Fruit fly (Drosophila melanogaster) whole organism, pupa: ENCODE data around the gene fh.

Experiments
- CG15710 ChIP-seq: fragments of 200-800 bp; sonication (Bioruptor generic); optimal IDR thresholded peaks from 2 replicates; lab custom pipeline; 2018; ENCODE audit warnings: missing biosample characterization, mild to moderate bottlenecking, missing genetic modification characterization, moderate library complexity
- CG17806 ChIP-seq: fragments of 200-800 bp; sonication (Bioruptor generic); optimal IDR thresholded peaks from 2 replicates; lab custom pipeline; 2018; ENCODE audit warnings: missing biosample characterization, mild to moderate bottlenecking, missing genetic modification characterization, moderate library complexity
- CG34367 ChIP-seq: fragments of 200-800 bp; sonication (Bioruptor generic); optimal IDR thresholded peaks from 2 replicates; lab custom pipeline; 2018; ENCODE audit warnings: missing biosample characterization, mild to moderate bottlenecking, missing genetic modification characterization
- CG4496 ChIP-seq: fragments of 200-800 bp; sonication (Bioruptor generic); IDR thresholded peaks from 3 replicates; pipeline ENCODE4 v1.3.6; 2022; ENCODE audit warnings: missing biosample characterization, missing genetic modification characterization
- CG8159 ChIP-seq: fragments of 200-800 bp; sonication (Bioruptor generic); optimal IDR thresholded peaks from 3 replicates; lab custom pipeline; 2018; ENCODE audit warnings: missing biosample characterization, mild to moderate bottlenecking, missing genetic modification characterization, moderate library complexity
- CG9948 ChIP-seq: fragments of 200-800 bp; sonication (Bioruptor generic); optimal IDR thresholded peaks from 2 replicates; lab custom pipeline; 2018; ENCODE audit warnings: missing biosample characterization, mild to moderate bottlenecking, missing genetic modification characterization, moderate library complexity
- D1 ChIP-seq: fragments of 200-800 bp; sonication (Bioruptor generic); optimal IDR thresholded peaks from 2 replicates; lab custom pipeline; 2018; ENCODE audit warnings: missing biosample characterization, mild to moderate bottlenecking, missing genetic modification characterization, moderate library complexity
- EcR ChIP-seq: fragments of 200-800 bp; sonication (Bioruptor generic); optimal IDR thresholded peaks from 3 replicates; lab custom pipeline; 2019; ENCODE audit warnings: missing biosample characterization, missing genetic modification characterization, mild to moderate bottlenecking, moderate library complexity, missing genetic modification reagents
- Pif1A ChIP-seq: fragments of 200-800 bp; sonication (Bioruptor generic); optimal IDR thresholded peaks from 3 replicates; lab custom pipeline; 2016; ENCODE audit warnings: missing biosample characterization, missing genetic modification characterization
- Snoo ChIP-seq: fragments of 200-800 bp; sonication (Bioruptor generic); optimal IDR thresholded peaks from 3 replicates; lab custom pipeline; 2017; ENCODE audit warnings: missing biosample characterization, mild to moderate bottlenecking, missing genetic modification characterization, inconsistent platforms
- fd96Ca ChIP-seq: fragments of 200-800 bp; sonication (Bioruptor generic); IDR thresholded peaks from 3 replicates; pipeline ENCODE4 v1.3.6; 2022; ENCODE audit warnings: missing biosample characterization, missing genetic modification characterization
- gl ChIP-seq: fragments of 200-800 bp; sonication (Bioruptor generic); optimal IDR thresholded peaks from 2 replicates; lab custom pipeline; 2018; ENCODE audit warnings: missing biosample characterization, mild to moderate bottlenecking, missing genetic modification characterization
- rn ChIP-seq: fragments of 200-800 bp; sonication (Bioruptor generic); IDR thresholded peaks from 2 replicates; pipeline ENCODE4 v1.3.6; 2022; ENCODE audit warnings: missing biosample characterization, missing genetic modification characterization

- TF ChIP-seq CG9948 (tag; lab: Kevin White, UChicago) (no peak), gl (tag; lab: Kevin White, UChicago) (no peak), rn (GFP tag; lab: Robert Waterston, UW) (no peak), fd96Ca (GFP tag; lab: Robert Waterston, UW) (no peak), Snoo (tag; lab: Kevin White, UChicago) (no peak), D1 (tag; lab: Kevin White, UChicago) (no peak), CG17806 (tag; lab: Kevin White, UChicago) (no peak), CG15710 (tag; lab: Kevin White, UChicago) (no peak), CG8159 (tag; lab: Kevin White, UChicago) (no peak), CG34367 (tag; lab: Kevin White, UChicago) (no peak), Pif1A (GFP tag; lab: Kevin White, UChicago) (no peak), EcR (no peak), CG4496 (GFP tag; lab: Robert Waterston, UW) (no peak)
Observed at dm6 chrX:9192429-9192828, 43.6 kb upstream of the fh start, which contains the start of gene CG12056.
